Fruit fly (Drosophila melanogaster): Measurements from ENCODE around the gene Slbp.

Gene Slbp

DNA sequence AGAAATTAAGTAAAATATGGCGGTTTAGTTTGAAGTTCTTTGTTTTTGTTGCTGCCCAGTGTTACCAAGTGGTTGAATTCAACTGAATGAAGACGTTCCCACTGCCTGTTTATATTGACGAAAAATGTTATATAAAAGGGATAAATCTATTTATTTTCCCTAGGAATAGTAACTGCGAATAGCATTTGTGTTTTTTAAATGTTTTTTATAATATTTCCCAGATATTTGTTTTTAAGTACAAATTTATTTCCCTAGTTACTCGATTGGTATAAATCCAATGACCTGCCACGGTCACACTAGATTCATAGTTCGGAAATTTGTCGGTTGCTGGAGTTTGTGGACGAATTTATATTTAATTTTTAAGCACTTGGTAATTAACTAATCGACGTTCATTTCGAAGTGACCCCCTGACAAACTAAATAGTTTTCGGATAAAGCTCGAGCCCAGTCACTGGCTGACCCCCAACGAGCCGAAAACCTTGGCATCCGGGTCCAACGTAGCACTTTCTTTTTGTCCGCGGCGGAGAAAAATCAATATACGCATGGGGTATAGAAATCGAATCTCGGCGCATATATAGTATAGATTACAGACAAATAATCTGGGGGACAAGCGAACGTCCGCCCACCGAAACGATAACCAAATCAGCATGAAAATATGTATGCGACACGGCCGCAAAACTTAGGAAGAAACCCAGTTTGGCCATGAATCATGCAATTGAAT lies 22.0 kb downstream of the Slbp start, which contains the start of the genes dgt6 and Vha100-1 (continued):
- TF ChIP-seq CG12155 (GFP tag; optimal IDR thresholded peaks at IDR 0.05): peak; percentile 24
- peak; percentile 26 for TF ChIP-seq kay (GFP tag; optimal IDR thresholded peaks at IDR 0.05)
- peak; percentile 40 for TF ChIP-seq CG9727 (GFP tag; optimal IDR thresholded peaks at IDR 0.05)
- TF ChIP-seq stwl (tag; optimal IDR thresholded peaks at IDR 0.05): peak; percentile 82
- peak; percentile 40; the same call in 1 of the 2 replicates for TF ChIP-seq Xrp1 (GFP tag; IDR thresholded peaks at IDR 0.05)
- TF ChIP-seq jigr1 (GFP tag; IDR thresholded peaks at IDR 0.05): no peak
- TF ChIP-seq dpn (GFP tag; optimal IDR thresholded peaks at IDR 0.05): peak in 1 of 2 experiments; percentile 8
- TF ChIP-seq Max (GFP tag; optimal IDR thresholded peaks at IDR 0.05): peak; percentile 42
- TF ChIP-seq CG12299 (tag; optimal IDR thresholded peaks at IDR 0.05): peak; percentile 15
- 0 out of 2 replicates have a peak, but pooled peaks have one; percentile 8 for TF ChIP-seq Rfx (GFP tag; IDR thresholded peaks at IDR 0.05)
- peak; percentile 58; the same call in 1 of the 2 replicates for TF ChIP-seq CG13287 (GFP tag; IDR thresholded peaks at IDR 0.05; ENCODE audit: partially characterized antibody)
- peak; percentile 29 for TF ChIP-seq nom (GFP tag; optimal IDR thresholded peaks at IDR 0.05)
- peak; percentile 26 for TF ChIP-seq lab (GFP tag; optimal IDR thresholded peaks at IDR 0.05)
- TF ChIP-seq onecut (GFP tag; IDR thresholded peaks at IDR 0.05): peak; percentile 95
- TF ChIP-seq crp (GFP tag; optimal IDR thresholded peaks at IDR 0.05): peak in 1 of 2 experiments; percentile 9
- TF ChIP-seq CG2129 (GFP tag; IDR thresholded peaks at IDR 0.05; ENCODE audit: partially characterized antibody): no peak
- peak; percentile 85 for TF ChIP-seq phol (tag; optimal IDR thresholded peaks at IDR 0.05)
- TF ChIP-seq sug (tag; optimal IDR thresholded peaks at IDR 0.05): peak; percentile 60
- peak; percentile 21; the same call in 1 of the 2 replicates for TF ChIP-seq sob (GFP tag; IDR thresholded peaks at IDR 0.05)
- TF ChIP-seq CG31365 (tag; optimal IDR thresholded peaks at IDR 0.05): no peak
- peak; percentile 87 for TF ChIP-seq ssp (GFP tag; IDR thresholded peaks at IDR 0.05)
- TF ChIP-seq CG2712 (tag; optimal IDR thresholded peaks at IDR 0.05): peak; percentile 53
- peak; percentile 83 for TF ChIP-seq trem (tag; optimal IDR thresholded peaks at IDR 0.05)
- peak; percentile 24 for TF ChIP-seq Sin3A (optimal IDR thresholded peaks at IDR 0.05)
- TF ChIP-seq Deaf1 (tag; optimal IDR thresholded peaks at IDR 0.05): peak; percentile 63
- TF ChIP-seq prd (optimal IDR thresholded peaks at IDR 0.05): no peak
- TF ChIP-seq prd (GFP tag; IDR thresholded peaks at IDR 0.05): peak; percentile 52; the same call in 1 of the 3 replicates
- peak; percentile 84 for TF ChIP-seq gfzf (GFP tag; optimal IDR thresholded peaks at IDR 0.05)
- TF ChIP-seq CG7357 (GFP tag; IDR thresholded peaks at IDR 0.05): peak; percentile 98
- peak; percentile 47 for TF ChIP-seq CG4424 (GFP tag; optimal IDR thresholded peaks at IDR 0.05)
- TF ChIP-seq CG4360 (GFP tag; IDR thresholded peaks at IDR 0.05): peak; percentile 80
- peak; percentile 38 for TF ChIP-seq Lhr (GFP tag; optimal IDR thresholded peaks at IDR 0.05)
- TF ChIP-seq BEAF-32 (GFP tag; optimal IDR thresholded peaks at IDR 0.05): peak; percentile 38
- peak; percentile 4 for TF ChIP-seq CG8944 (GFP tag; optimal IDR thresholded peaks at IDR 0.05)
- TF ChIP-seq CG4617 (GFP tag; optimal IDR thresholded peaks at IDR 0.05; ENCODE audit: borderline replicate concordance): peak; percentile 59
- peak; percentile 62 for TF ChIP-seq CG15514 (GFP tag; optimal IDR thresholded peaks at IDR 0.05)
- peak; percentile 74 for TF ChIP-seq Dp (GFP tag; optimal IDR thresholded peaks at IDR 0.05)
- 0 out of 2 replicates have a peak, but pooled peaks have one; percentile 21 for TF ChIP-seq CG9932 (GFP tag; IDR thresholded peaks at IDR 0.05)
- TF ChIP-seq CG8388 (GFP tag; optimal IDR thresholded peaks at IDR 0.05): no peak
- TF ChIP-seq MBD-R2 (GFP tag; IDR thresholded peaks at IDR 0.05): peak; percentile 65
- TF ChIP-seq CG2889 (GFP tag; IDR thresholded peaks at IDR 0.05): no peak
- TF ChIP-seq YL-1 (GFP tag; optimal IDR thresholded peaks at IDR 0.05): peak; percentile 39
- peak; percentile 6 for TF ChIP-seq CG17186 (GFP tag; optimal IDR thresholded peaks at IDR 0.05)
- peak; percentile 30 for TF ChIP-seq CG18476 (GFP tag; optimal IDR thresholded peaks at IDR 0.05)
- TF ChIP-seq tin (GFP tag; optimal IDR thresholded peaks at IDR 0.05): peak; percentile 27
- peak; percentile 88 for TF ChIP-seq CG14710 (tag; optimal IDR thresholded peaks at IDR 0.05)
- TF ChIP-seq Hmx (GFP tag; optimal IDR thresholded peaks at IDR 0.05): no peak
- TF ChIP-seq CG15696 (tag; optimal IDR thresholded peaks at IDR 0.05): peak; percentile 34
- TF ChIP-seq tgo (GFP tag; IDR thresholded peaks at IDR 0.05): no peak

Measured in whole organism, embryonic.